Worm (Caenorhabditis elegans) whole organism, L4/young adult: ENCODE results near the gene gst-8.
"Not testable (repeated sequence)": the region's sequence is repeated elsewhere in the genome, so short reads cannot be mapped to it uniquely, and the experiment has no call there.

Source experiments
- W03F9.2 ChIP-seq: fragments of 150-350 bp; optimal IDR thresholded peaks from 2 replicates; lab custom pipeline; 2014; ENCODE audit warnings: missing biosample characterization, missing genetic modification characterization
- dao-5 ChIP-seq: sonication (generic microtip); optimal IDR thresholded peaks from 2 replicates; lab custom pipeline; 2016; ENCODE audit warnings: missing genotype, missing genetic modification characterization, moderate library complexity, missing compliant biosample characterization
- him-1 ChIP-seq: sonication (generic microtip); optimal IDR thresholded peaks from 2 replicates; lab custom pipeline; 2016; ENCODE audit warnings: missing genotype, missing genetic modification reagents, missing genetic modification characterization, missing compliant biosample characterization

gst-8 gene

DNA sequence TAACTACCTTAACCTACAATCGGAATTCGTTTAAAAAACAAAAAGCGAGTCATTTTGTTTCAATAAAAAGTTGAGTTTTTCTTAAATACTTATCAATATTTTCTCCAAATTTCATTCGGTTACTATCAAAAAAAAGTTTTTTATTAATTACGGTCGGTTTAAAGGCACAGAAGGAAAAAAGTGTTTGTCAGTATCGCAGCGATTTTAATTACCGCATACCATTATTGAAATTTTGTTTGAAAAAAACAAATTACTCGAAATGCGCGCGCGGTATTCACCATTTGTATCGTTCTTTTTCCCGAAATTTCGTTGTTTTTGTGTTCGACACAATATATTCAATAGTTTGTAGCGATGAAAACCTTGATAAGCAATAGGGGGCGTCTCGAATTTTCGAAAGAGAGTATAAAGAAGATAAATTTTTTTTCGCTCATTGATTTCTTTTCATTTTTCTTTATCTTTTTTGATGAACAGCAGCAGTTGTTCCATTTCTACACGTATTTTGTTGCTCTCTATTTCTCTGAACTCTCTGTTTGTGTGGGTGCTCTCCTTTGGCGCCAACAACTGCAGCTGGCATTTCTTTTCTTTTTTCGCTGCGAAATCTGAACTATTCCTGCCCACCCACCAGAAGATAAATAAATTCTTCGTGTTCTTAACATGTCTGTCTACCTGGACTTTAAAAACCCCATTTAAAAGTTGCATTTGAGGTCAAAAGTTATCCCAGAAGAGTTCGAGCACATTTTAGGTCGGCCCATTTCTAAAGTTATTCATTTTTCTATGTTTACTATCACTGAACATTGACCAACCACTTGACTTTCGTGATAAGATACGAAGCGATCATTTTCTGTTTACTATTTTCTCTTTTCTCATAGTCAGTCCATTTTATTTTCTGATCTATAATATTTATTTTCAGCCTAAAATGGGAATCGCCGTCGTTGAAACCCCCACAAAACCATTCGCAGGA lies 5.3 kb downstream of the gst-8 start, which contains the start of gene pgm-1:
pgm-1 (plus strand) TSS at position 911 of the 961 bp plus-strand sequence.
- TF ChIP-seq W03F9.2 (no peak), him-1 (no peak), dao-5 (no peak)

DNA sequence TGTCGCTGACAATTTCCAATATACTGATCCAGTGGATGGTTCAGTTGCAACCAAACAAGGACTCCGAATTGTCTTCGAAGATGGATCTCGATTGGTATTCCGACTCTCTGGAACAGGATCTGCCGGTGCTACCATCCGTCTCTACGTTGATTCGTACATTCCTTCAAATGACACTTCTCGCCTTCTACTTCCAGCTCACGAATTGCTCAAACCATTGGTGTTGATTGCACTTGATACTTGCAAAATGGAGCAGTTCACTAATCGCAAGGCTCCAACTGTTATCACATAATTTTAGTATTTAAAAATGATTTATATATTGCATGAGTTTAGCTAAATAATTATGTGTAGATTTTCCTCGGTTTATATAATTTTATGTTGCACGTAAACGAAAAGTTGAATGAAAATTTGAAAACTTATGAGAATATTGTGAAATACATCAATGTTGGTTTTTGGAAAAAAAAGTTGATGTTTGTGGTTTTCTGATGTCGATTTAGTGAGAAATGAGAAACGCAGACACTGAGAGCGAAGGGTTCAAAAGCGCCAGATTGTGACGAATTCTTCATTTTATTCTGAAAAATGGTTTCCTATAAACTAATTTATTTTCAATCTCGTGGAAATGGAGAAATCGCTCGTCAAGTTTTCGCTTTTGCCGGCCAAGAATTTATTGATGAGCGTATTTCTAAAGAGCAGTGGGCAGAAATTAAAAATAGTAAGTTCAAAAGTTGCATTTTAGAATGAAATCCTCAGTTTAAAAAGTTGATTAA lies 7.7 kb downstream of the gst-8 start, which contains the start of gene gst-9:
gst-9 (plus strand) TSS at position 574 of the 764 bp plus-strand sequence.
- TF ChIP-seq dao-5 (no peak), him-1 (no peak), W03F9.2 (no peak)

DNA sequence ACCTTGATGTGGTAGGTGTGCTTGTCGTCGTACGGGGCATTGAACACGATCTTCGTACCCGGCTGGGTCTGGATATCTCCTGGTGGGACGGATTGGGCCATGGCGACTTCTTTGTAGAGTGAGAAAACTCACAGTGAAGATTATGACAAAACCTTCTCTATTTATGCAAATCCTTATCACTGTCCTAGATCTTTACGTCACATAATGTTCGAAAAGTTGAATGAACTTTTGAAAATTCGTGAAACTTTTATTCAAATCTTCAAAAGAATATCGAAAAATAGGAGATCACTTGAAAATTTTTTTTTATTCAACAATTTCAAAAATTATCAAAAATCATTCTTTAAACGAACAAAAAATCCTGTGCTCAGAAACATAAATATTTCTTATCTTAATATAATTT lies 9.1 kb downstream of the gst-8 start, which contains the start of gene msp-33:
msp-33 (minus strand) TSS at position 101 of the 400 bp plus-strand sequence.
- no peak for TF ChIP-seq W03F9.2

DNA sequence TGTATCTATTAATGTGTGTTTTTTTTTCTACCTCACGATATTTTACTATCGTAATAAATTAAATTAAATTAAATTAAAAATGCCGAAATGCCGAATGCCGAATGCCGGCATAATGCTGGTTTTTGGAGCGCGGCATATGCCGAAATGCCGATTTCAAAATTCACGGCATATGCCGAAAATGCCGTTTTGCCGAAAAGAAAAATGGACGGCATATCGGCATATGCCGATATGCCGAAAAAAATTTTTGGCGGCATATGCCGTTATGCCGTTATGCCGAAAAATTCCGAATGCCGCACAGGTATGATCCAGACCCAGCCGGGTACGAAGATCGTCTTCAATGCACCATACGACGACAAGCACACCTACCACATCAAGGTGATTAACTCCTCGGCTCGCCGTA lies 15.0 kb downstream of the gst-8 start, which contains the start of gene msp-32:
msp-32 (plus strand) TSS at position 301 of the 400 bp plus-strand sequence.
- not testable (repeated sequence) for TF ChIP-seq W03F9.2, dao-5, him-1

DNA sequence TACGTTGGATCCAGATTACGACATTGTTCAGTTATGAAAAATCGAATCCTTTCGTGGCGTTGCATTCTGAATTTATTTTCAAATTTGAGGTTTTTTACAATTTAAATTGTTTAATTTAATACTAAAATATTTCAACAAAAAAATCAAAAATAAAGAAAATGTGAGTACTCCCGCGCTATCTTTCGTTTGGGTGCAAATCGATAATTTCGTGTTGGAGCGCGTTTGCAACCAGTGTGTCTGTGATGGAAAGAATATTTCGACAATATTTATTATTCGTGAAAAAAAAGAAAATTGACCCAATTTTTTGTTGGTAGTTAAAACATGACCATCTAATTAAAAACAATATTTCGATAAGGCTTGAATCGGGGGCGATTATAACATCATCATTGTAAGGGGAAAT lies 18.5 kb downstream of the gst-8 start, which contains the start of gene R05F9.9:
R05F9.9 (minus strand) TSS at position 66 of the 400 bp plus-strand sequence.
- TF ChIP-seq W03F9.2 (no peak), dao-5 (no peak), him-1 (no peak)

DNA sequence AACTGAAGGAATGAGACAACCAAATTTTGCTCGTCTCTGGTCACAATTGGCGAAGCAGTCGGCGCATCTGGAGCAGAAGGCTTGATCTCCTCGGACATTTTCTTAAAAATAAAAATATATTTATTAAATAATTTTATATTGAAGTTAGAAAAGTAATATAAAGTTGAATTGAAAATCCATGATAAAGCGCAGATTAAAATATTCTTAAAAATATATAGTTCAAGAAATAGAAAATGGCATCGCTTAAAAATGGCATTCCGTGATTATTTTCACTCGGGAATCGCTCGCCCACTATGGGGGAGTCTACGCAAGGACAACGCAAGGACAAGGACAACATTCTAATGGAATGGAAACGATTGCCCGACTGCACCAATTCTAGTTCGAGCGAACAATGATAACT lies 20.2 kb downstream of the gst-8 start, which contains the start of gene sgt-1:
sgt-1 (minus strand) TSS at position 101 of the 400 bp plus-strand sequence.
- TF ChIP-seq dao-5, him-1, W03F9.2: not testable (repeated sequence)

DNA sequence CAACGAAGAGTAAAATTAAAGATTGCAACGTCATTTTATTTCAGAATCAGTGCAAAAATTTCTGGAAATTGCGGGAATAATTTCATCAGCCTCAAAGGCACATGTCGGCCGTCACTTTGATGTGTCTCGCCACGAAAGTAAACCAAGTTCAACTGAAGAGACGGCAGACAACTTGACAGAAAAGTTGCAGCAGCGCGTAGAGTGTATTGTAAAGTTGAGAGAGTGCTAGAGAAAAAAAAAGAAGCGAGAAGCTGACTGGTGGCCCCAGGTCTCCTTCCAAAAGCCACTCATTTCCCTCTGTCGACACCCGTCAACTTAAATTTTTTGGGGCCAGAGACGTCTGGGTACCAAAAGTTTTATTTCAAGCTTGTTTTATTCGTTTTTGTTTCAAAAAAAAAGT lies 20.8 kb downstream of the gst-8 start:
- TF ChIP-seq him-1 (no peak), dao-5 (no peak), W03F9.2 (peak; percentile 88)

DNA sequence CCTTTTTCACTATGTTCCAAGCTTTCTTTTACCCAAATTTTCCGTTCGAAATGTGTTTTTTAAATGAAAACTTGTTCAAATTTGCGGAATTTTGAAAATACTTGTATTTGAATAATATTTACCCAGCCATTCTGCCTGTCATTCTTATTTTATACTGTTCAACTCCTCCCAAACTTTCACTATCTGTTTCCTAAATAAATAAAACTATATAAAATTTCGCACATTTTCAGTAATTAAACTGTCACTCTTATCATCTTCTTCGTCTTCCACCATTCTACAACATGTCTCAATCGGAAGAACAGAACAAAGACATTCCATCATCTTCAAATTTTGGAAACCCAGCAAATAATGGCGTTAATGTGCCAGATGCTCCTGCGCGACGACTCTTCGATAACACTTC lies 21.3 kb downstream of the gst-8 start, which contains the start of gene btbd-10:
btbd-10 (plus strand) TSS at position 231 of the 400 bp plus-strand sequence.
- TF ChIP-seq W03F9.2 = no peak
- no peak for TF ChIP-seq him-1
- TF ChIP-seq dao-5 = no peak

DNA sequence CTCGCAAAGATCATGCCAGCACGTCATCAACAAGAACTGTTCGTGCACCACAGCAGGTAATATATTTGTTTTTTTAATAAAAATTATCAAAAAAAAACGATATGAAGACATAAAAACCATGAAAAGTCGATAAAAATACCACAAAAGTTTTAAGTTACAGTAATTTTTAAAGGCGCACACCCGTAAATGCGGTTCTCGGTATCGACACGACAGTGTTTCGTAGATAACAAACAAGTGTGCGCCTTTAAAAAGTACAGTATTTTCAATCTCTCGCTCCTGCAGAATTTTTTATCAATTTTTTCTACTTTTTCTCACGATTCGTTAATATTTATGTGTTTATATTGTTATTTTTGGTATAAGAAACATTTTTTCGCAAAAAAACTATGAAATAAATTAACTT lies 21.8 kb downstream of the gst-8 start:
- TF ChIP-seq W03F9.2 = no peak
- no peak for TF ChIP-seq dao-5
- TF ChIP-seq him-1 = no peak

DNA sequence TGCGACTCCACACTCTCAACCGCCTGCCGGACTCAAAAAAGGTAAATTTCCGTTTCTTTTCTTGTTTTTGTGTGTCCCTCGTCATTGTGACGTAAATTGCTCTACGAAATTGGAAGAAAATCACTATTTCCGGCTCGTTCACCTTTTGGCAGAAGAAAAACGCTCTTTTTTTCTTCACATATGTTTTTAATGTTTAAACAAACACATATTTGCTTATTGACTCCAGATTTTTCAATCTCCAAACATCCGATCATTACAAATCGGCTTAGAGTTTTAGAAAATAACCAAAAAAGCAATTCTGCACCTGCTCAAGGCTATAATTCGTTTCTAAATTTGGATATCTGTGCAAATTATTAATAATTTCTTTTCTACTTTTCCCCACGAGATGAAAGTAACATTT lies 22.4 kb downstream of the gst-8 start:
- TF ChIP-seq dao-5 = no peak
- TF ChIP-seq him-1 = no peak
- no peak for TF ChIP-seq W03F9.2

DNA sequence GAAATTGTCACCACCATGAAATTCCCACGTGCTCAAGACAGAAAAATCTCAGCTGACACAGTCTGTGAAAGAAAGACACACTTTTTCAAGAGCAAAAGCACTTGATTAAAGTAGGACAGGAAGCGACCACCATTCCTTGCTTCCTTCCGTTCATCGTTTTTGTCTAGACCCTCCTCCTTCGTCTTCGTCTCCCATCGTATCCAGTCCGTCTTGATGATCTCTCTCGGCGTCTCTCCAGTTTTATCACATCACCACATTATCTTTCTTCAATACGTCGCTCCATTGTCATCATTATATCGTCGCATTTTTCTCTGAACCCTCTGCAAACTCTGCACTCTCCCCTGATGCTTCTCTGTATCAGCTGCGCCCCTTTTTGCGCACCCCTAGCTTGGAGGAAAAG lies 24.6 kb downstream of the gst-8 start:
- TF ChIP-seq dao-5 (no peak), W03F9.2 (no peak), him-1 (no peak)

DNA sequence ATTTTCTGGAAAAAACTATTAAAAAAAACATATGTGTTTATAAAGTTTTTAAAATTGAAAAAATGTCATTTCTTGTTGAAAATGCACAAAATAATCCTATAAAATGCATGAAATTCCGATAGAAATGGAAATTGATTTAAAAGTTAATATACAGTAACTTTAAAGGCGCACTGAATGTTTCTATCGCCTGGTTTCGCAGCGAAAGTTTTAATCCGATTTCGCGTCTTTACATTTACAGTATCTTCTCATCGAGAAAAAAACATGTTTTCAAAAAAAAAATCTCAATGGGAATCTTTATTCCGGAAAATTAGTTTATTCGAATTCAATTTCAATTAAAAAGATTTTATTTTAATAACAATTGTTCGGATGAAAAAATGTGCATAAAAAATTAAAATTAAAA lies 30.7 kb downstream of the gst-8 start, which contains the start of gene R05F9.11:
R05F9.11 (minus strand) TSS at position 5 of the 400 bp plus-strand sequence.
- TF ChIP-seq him-1 (no peak), dao-5 (no peak), W03F9.2 (no peak)

DNA sequence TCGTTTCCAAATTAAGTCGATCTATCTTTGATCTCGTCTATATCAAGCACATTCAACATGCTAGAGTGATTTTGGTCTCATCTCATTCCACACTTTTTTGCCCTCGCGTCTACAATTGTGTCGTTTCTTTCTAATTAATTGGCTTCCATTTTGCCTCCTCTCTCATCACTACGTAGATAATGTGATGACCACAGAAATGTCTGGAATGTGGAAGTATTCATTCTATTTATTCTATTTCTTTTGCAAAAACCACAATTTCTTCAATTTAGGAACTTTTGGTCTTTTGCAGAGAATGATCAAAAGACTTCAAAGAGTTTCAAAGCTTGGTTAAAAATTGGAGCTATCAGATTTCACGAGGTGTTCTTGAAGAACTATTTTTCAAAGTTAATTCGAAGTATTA lies 32.1 kb downstream of the gst-8 start:
- TF ChIP-seq dao-5 (no peak), him-1 (no peak), W03F9.2 (no peak)

DNA sequence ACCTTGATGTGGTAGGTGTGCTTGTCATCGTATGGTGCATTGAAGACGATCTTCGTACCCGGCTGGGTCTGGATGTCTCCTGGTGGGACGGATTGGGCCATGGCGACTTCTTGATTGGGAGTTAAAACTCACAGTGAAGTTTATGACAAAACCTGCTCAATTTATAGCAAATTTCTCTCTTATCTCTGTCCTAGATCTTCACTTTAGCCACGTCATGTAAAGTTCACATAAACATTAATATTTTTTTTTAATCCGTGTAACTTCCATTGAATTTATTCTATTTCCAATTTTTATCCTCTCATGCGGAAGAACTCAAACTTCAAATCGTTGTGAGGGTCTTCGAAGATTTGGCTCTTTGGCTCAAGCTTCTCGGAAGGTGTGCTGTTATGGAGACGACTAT lies 33.0 kb downstream of the gst-8 start, which contains the start of gene msp-31:
msp-31 (minus strand) TSS at position 101 of the 400 bp plus-strand sequence.
- TF ChIP-seq W03F9.2, dao-5, him-1: not testable (repeated sequence)

DNA sequence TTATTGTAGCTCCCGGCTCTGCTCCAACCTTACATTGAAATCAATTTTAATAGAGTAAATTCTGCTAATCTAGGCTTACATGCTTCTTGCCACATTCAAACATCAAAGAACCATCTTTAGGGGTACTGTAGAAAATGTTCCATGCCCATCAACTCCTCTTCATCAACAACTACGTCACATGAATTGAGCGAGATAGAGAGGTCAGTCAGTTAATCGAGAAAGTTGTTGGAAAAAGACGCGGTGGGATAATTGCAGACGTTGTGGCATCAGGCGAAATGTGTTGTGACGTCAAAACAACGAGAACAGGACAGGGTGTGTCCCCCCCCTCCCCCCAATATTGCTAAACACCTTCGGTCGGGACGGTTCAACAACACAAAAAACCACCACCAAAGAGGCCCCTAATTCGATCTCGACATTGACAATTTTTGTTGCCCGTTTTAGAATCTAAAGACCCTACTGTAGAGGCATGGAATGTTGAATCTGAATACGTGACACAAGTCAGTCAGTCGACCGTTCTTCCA lies 35.0 kb downstream of the gst-8 start:
- TF ChIP-seq W03F9.2 = no peak
- TF ChIP-seq him-1 = no peak
- TF ChIP-seq dao-5 = no peak
